Worm (Caenorhabditis elegans) whole organism, L4 larva: Measurements from ENCODE around the gene F22E5.23.
"Not testable (repeated sequence)": the region's sequence is repeated elsewhere in the genome, so short reads cannot be mapped to it uniquely, and the experiment has no call there.

Source experiments
- F10B5.3 ChIP-seq: sonication (generic microtip); optimal IDR thresholded peaks from 2 replicates; lab custom pipeline; 2016; ENCODE audit warnings: mild to moderate bottlenecking, missing genetic modification characterization, missing compliant biosample characterization
- F37D6.2 ChIP-seq: sonication (generic microtip); optimal IDR thresholded peaks from 2 replicates; lab custom pipeline; 2016; ENCODE audit warnings: mild to moderate bottlenecking, missing genetic modification characterization, missing compliant biosample characterization
- Y48G9A.11 ChIP-seq: fragments of 200-800 bp; sonication (Bioruptor generic); IDR thresholded peaks from 2 replicates; pipeline ENCODE4 v1.3.6; 2022; ENCODE audit warnings: missing genetic modification reagents, missing genetic modification characterization, missing compliant biosample characterization
- aha-1 ChIP-seq: fragments of 150-350 bp; peaks from one replicate; lab custom pipeline; 2014; ENCODE audit warnings: missing biosample characterization, missing genetic modification characterization
- ceh-62 ChIP-seq: sonication (generic microtip); optimal IDR thresholded peaks from 2 replicates; lab custom pipeline; 2017; ENCODE audit warnings: missing biosample characterization, missing genetic modification characterization
- ctbp-1 ChIP-seq: fragments of 200-800 bp; sonication (Bioruptor generic); IDR thresholded peaks from 2 replicates; pipeline ENCODE4 v1.3.6; 2022; ENCODE audit warnings: missing genetic modification reagents, missing genetic modification characterization, missing compliant biosample characterization
- daf-16 ChIP-seq, 3 experiments: sonication (generic microtip); optimal IDR thresholded peaks; 2 replicates each; lab custom pipeline; 2016 to 2017; ENCODE audit warnings: missing genetic modification characterization in 3 of 3, missing genetic modification reagents in 3 of 3, mild to moderate bottlenecking in 2 of 3, missing compliant biosample characterization in 2 of 3, missing biosample characterization in 1 of 3, moderate library complexity in 1 of 3
- daf-8 ChIP-seq: fragments of 200-800 bp; sonication (Bioruptor generic); IDR thresholded peaks from 2 replicates; pipeline ENCODE4 v1.3.6; 2022; ENCODE audit warnings: missing genetic modification characterization, missing compliant biosample characterization
- dmd-6 ChIP-seq: fragments of 200-800 bp; sonication (Bioruptor generic); IDR thresholded peaks from 2 replicates; pipeline ENCODE4 v1.3.6; 2022; ENCODE audit warnings: missing genetic modification reagents, missing genetic modification characterization, missing compliant biosample characterization
- duxl-1 ChIP-seq: sonication (generic microtip); optimal IDR thresholded peaks from 2 replicates; lab custom pipeline; 2016; ENCODE audit warnings: mild to moderate bottlenecking, missing genetic modification characterization, moderate library complexity, missing compliant biosample characterization; ENCODE audit not compliant: poor library complexity
- egl-43 ChIP-seq: fragments of 200-800 bp; sonication (Bioruptor generic); IDR thresholded peaks from 2 replicates; pipeline ENCODE4 v1.3.6; 2022; ENCODE audit warnings: missing genetic modification reagents, missing genetic modification characterization, missing compliant biosample characterization
- fkh-10 ChIP-seq: fragments of 150-350 bp; optimal IDR thresholded peaks from 2 replicates; lab custom pipeline; 2014; ENCODE audit warnings: missing biosample characterization, missing genetic modification reagents, missing genetic modification characterization
- fos-1 ChIP-seq: fragments of 150-350 bp; optimal IDR thresholded peaks from 2 replicates; lab custom pipeline; 2014; ENCODE audit warnings: missing biosample characterization, missing genetic modification characterization
- hlh-11 ChIP-seq: fragments of 200-800 bp; sonication (Bioruptor generic); optimal IDR thresholded peaks from 2 replicates; lab custom pipeline; 2018; ENCODE audit warnings: mild to moderate bottlenecking, missing genetic modification characterization, missing compliant biosample characterization
- lin-1 ChIP-seq: fragments of 200-800 bp; sonication (Bioruptor generic); IDR thresholded peaks from 2 replicates; pipeline ENCODE4 v1.3.6; 2022; ENCODE audit warnings: missing genetic modification reagents, missing genetic modification characterization, missing compliant biosample characterization
- lin-13 ChIP-seq: fragments of 150-350 bp; optimal IDR thresholded peaks from 2 replicates; lab custom pipeline; 2014; ENCODE audit warnings: missing biosample characterization, missing genetic modification reagents, missing genetic modification characterization
- mes-2 ChIP-seq: sonication (generic microtip); optimal IDR thresholded peaks from 2 replicates; lab custom pipeline; 2016; ENCODE audit warnings: missing genotype, mild to moderate bottlenecking, missing genetic modification characterization, missing compliant biosample characterization; ENCODE audit not compliant: poor library complexity, severe bottlenecking
- nhr-10 ChIP-seq: fragments of 150-350 bp; optimal IDR thresholded peaks from 2 replicates; lab custom pipeline; 2014; ENCODE audit warnings: missing biosample characterization, missing genetic modification characterization
- nhr-102 ChIP-seq: sonication (generic microtip); optimal IDR thresholded peaks from 2 replicates; lab custom pipeline; 2016; ENCODE audit warnings: mild to moderate bottlenecking, missing genetic modification characterization, moderate library complexity, missing compliant biosample characterization
- nhr-11 ChIP-seq: fragments of 150-350 bp; optimal IDR thresholded peaks from 2 replicates; lab custom pipeline; 2014; ENCODE audit warnings: missing biosample characterization, missing genetic modification characterization
- nhr-111 ChIP-seq: fragments of 200-800 bp; sonication (Bioruptor generic); optimal IDR thresholded peaks from 2 replicates; lab custom pipeline; 2018; ENCODE audit warnings: mild to moderate bottlenecking, missing genetic modification characterization, missing compliant biosample characterization
- nhr-237 ChIP-seq: sonication (generic microtip); optimal IDR thresholded peaks from 2 replicates; lab custom pipeline; 2017; ENCODE audit warnings: missing biosample characterization, missing genetic modification characterization
- nhr-28 ChIP-seq: fragments of 150-350 bp; optimal IDR thresholded peaks from 2 replicates; lab custom pipeline; 2014; ENCODE audit warnings: missing biosample characterization, missing genetic modification characterization
- nhr-41 ChIP-seq: fragments of 200-800 bp; sonication (Bioruptor generic); IDR thresholded peaks from 2 replicates; pipeline ENCODE4 v1.3.6; 2022; ENCODE audit warnings: missing genetic modification reagents, missing genetic modification characterization, missing compliant biosample characterization
- nhr-48 ChIP-seq: sonication (generic microtip); optimal IDR thresholded peaks from 2 replicates; lab custom pipeline; 2016; ENCODE audit warnings: mild to moderate bottlenecking, missing genetic modification characterization, missing compliant biosample characterization
- nhr-77 ChIP-seq: fragments of 150-350 bp; optimal IDR thresholded peaks from 2 replicates; lab custom pipeline; 2014; ENCODE audit warnings: missing biosample characterization, missing genetic modification characterization
- php-3 ChIP-seq: fragments of 200-800 bp; sonication (Bioruptor generic); IDR thresholded peaks from 2 replicates; pipeline ENCODE4 v1.3.6; 2022; ENCODE audit warnings: missing genetic modification reagents, missing genetic modification characterization, missing compliant biosample characterization
- pqm-1 ChIP-seq: sonication (generic microtip); optimal IDR thresholded peaks from 2 replicates; lab custom pipeline; 2017; ENCODE audit warnings: missing biosample characterization, missing genetic modification characterization
- spr-3 ChIP-seq: fragments of 200-800 bp; sonication (Bioruptor generic); optimal IDR thresholded peaks from 2 replicates; lab custom pipeline; 2018; ENCODE audit warnings: mild to moderate bottlenecking, missing genetic modification characterization, missing compliant biosample characterization
- unc-62 ChIP-seq, 3 experiments: fragments of 150-350 bp in 1 of 3; sonication (generic microtip); optimal IDR thresholded peaks in 2 of 3; peaks in 1 of 3; 1 replicate in 1 of 3; 2 replicates in 2 of 3; lab custom pipeline; 2014 to 2017; ENCODE audit warnings: missing biosample characterization in 3 of 3, missing genetic modification characterization in 3 of 3, missing genetic modification reagents in 3 of 3, missing genotype in 1 of 3
- ztf-11 ChIP-seq: fragments of 150-350 bp; optimal IDR thresholded peaks from 2 replicates; lab custom pipeline; 2014; ENCODE audit warnings: missing biosample characterization, missing genetic modification characterization

F22E5.23 gene

ce11 chrII:2673534-2673933 lies 32.5 kb downstream of the F22E5.23 start, which contains the start of the genes F22E5.20 and F22E5.1:
Gene F22E5.20 (minus strand): TSS chrII:2673634.
Gene F22E5.1 (plus strand): TSS chrII:2673775.
- TF ChIP-seq nhr-237 (tag; lab: Kevin White, UChicago); spr-3 (GFP tag; lab: Kevin White, UChicago); fkh-10 (GFP tag; lab: Kevin White, UChicago): not testable (repeated sequence)

ce11 chrII:2677534-2678168 lies 36.6 kb downstream of the F22E5.23 start, which contains the start of gene F22E5.17:
Gene F22E5.17 (plus strand): TSS chrII:2678041.
- TF ChIP-seq hlh-11 (peak; percentile 63), egl-43 (GFP tag; lab: Robert Waterston, UW) (0 out of 2 replicates have a peak, but pooled peaks have one; percentile 41), nhr-77 (tag; lab: Kevin White, UChicago) (peak; percentile 7), dmd-6 (GFP tag; lab: Robert Waterston, UW) (peak; percentile 92), nhr-102 (tag; lab: Kevin White, UChicago) (peak; percentile 22), nhr-28 (tag; lab: Kevin White, UChicago) (peak; percentile 88), php-3 (GFP tag; lab: Robert Waterston, UW) (peak; percentile 48; the same call in 1 of the 2 replicates), nhr-48 (tag; lab: Kevin White, UChicago) (peak; percentile 33), ceh-62 (no peak), fos-1 (no peak), lin-1 (GFP tag; lab: Robert Waterston, UW) (0 out of 2 replicates have a peak, but pooled peaks have one; percentile 12), F10B5.3 (no peak), pqm-1 (peak; percentile 94)

- TF ChIP-seq aha-1 (tag; lab: Kevin White, UChicago) = peak; percentile 36
- no peak for TF ChIP-seq unc-62 (GFP tag; optimal IDR thresholded peaks at IDR 0.05 in 1 of 2; lab: Kevin White, UChicago)
- TF ChIP-seq unc-62 (tag; optimal IDR thresholded peaks at IDR 0.05; lab: Kevin White, UChicago) = no peak
Measured at ce11 chrII:2681118-2681517, 40.0 kb downstream of the F22E5.23 start, which contains the start of gene F34D6.1. Gene F34D6.1 (minus strand): TSS chrII:2681218.

- TF ChIP-seq Y48G9A.11 (GFP tag; lab: Robert Waterston, UW) = no peak
Measured at ce11 chrII:2684208-2684607, 43.1 kb downstream of the F22E5.23 start, which contains the start of gene ceh-87. Gene ceh-87 (minus strand): TSS chrII:2684308.

ce11 chrII:2684783-2685182 lies 43.7 kb downstream of the F22E5.23 start:
- TF ChIP-seq nhr-111 (GFP tag; lab: Kevin White, UChicago) (no peak), aha-1 (tag; lab: Kevin White, UChicago) (peak; percentile 96)
- TF ChIP-seq, all 104 proteins: peak for 1

ce11 chrII:2686985-2687675 lies 46.0 kb downstream of the F22E5.23 start, which contains the start of the genes sup-9 and nspf-1:
Gene sup-9 (minus strand): TSS chrII:2687027.
Gene nspf-1 (plus strand): TSS chrII:2687625.
- TF ChIP-seq nhr-10 (tag; lab: Kevin White, UChicago) = no peak
- no peak for TF ChIP-seq nhr-41 (GFP tag; lab: Robert Waterston, UW)
- TF ChIP-seq nhr-237 (tag; lab: Kevin White, UChicago) = no peak
- TF ChIP-seq Y48G9A.11 (GFP tag; lab: Robert Waterston, UW) = no peak
- no peak for TF ChIP-seq lin-13 (GFP tag; lab: Kevin White, UChicago)
- no peak for TF ChIP-seq F37D6.2 (tag; lab: Kevin White, UChicago)
- TF ChIP-seq daf-16 (GFP tag; optimal IDR thresholded peaks at IDR 0.05; lab: Kevin White, UChicago) = peak in 1 of 2 experiments; percentile 45
- no peak for TF ChIP-seq daf-16 (tag; optimal IDR thresholded peaks at IDR 0.05; lab: Kevin White, UChicago)
- no peak for TF ChIP-seq daf-8 (GFP tag; lab: Robert Waterston, UW)
- TF ChIP-seq duxl-1 (tag; lab: Kevin White, UChicago) = no peak
- TF ChIP-seq mes-2 (tag; lab: Kevin White, UChicago) = no peak
- TF ChIP-seq ctbp-1 = 0 out of 2 replicates have a peak, but pooled peaks have one; percentile 32
- TF ChIP-seq nhr-11 (tag; lab: Kevin White, UChicago) = peak; percentile 9
- no peak for TF ChIP-seq ztf-11 (tag; lab: Kevin White, UChicago)
